Worm (Caenorhabditis elegans) whole organism, late embryonic: ENCODE results near the gene C28H8.5.

Experiments used
- F13H6.1 ChIP-seq: sonication (generic microtip); optimal IDR thresholded peaks from 2 replicates; lab custom pipeline; 2016; ENCODE audit warnings: missing genetic modification characterization, missing compliant biosample characterization
- ama-1 ChIP-seq: fragments of 150-350 bp; optimal IDR thresholded peaks from 2 replicates; lab custom pipeline; 2014
- ceh-30 ChIP-seq: fragments of 150-350 bp; optimal IDR thresholded peaks from 2 replicates; lab custom pipeline; 2014; ENCODE audit warnings: missing biosample characterization, missing genetic modification characterization
- ceh-6 ChIP-seq: fragments of 200-800 bp; sonication (Bioruptor generic); optimal IDR thresholded peaks from 2 replicates; lab custom pipeline; 2018; ENCODE audit warnings: mild to moderate bottlenecking, missing genetic modification characterization, missing compliant biosample characterization
- che-1 ChIP-seq: sonication (generic microtip); optimal IDR thresholded peaks from 2 replicates; lab custom pipeline; 2016; ENCODE audit warnings: mild to moderate bottlenecking, missing genetic modification characterization, missing compliant biosample characterization
- fax-1 ChIP-seq: sonication (generic microtip); optimal IDR thresholded peaks from 2 replicates; lab custom pipeline; 2016; ENCODE audit warnings: missing genotype, missing genetic modification characterization, missing compliant biosample characterization
- nfya-1 ChIP-seq: sonication (generic microtip); optimal IDR thresholded peaks from 2 replicates; lab custom pipeline; 2017; ENCODE audit warnings: missing genetic modification characterization, mild to moderate bottlenecking, missing compliant biosample characterization, antibody characterized with exemption, moderate library complexity
- nhr-11 ChIP-seq: fragments of 150-350 bp; optimal IDR thresholded peaks from 2 replicates; lab custom pipeline; 2014; ENCODE audit warnings: missing biosample characterization, missing genetic modification characterization
- pha-4 ChIP-seq: fragments of 150-350 bp; optimal IDR thresholded peaks from 2 replicates; lab custom pipeline; 2018; ENCODE audit warnings: missing biosample characterization, missing genetic modification reagents, missing genetic modification characterization
- pros-1 ChIP-seq: fragments of 150-350 bp; optimal IDR thresholded peaks from 2 replicates; lab custom pipeline; 2014; ENCODE audit warnings: missing biosample characterization, missing genetic modification reagents, missing genetic modification characterization
- tbx-2 ChIP-seq: sonication (generic microtip); optimal IDR thresholded peaks from 2 replicates; lab custom pipeline; 2016; ENCODE audit warnings: missing genetic modification characterization, missing compliant biosample characterization
- unc-3 ChIP-seq, 2 experiments: fragments of 200-800 bp in 1 of 2; sonication (Bioruptor generic) in 1 of 2; sonication (generic microtip) in 1 of 2; conservative IDR thresholded peaks in 1 of 2; optimal IDR thresholded peaks in 1 of 2; 2 replicates each; pipeline versions ENCODE4 v1.3.6 to Lab custom; 2016 to 2022; ENCODE audit warnings: missing compliant biosample characterization in 2 of 2, missing genetic modification characterization in 2 of 2, missing genetic modification reagents in 1 of 2
- unc-86 ChIP-seq: sonication (generic microtip); optimal IDR thresholded peaks from 2 replicates; lab custom pipeline; 2016; ENCODE audit warnings: missing genetic modification characterization, missing compliant biosample characterization

DNA sequence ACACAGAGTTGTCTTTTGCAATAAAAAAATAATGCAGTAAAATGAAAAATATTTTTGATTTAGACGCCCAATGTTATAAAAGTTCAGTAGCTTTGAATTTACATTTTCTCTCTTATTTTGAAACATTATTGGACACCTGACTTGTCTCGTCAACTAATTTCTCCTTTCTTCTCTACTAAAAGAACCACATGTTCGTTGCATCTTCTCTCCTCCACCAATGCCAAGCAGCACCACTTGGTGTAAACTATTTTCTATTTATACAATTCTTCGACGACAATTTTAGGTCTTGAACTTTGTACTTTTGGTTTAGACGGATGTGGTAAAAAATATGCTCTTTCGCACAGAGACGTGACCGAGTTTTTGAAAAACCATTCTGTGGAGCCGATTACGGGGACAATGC is 46.6 kb downstream of the C28H8.5 start:
- TF ChIP-seq unc-86 (tag; lab: Kevin White, UChicago) (no peak), tbx-2 (tag; lab: Kevin White, UChicago) (no peak), ama-1 (no peak), che-1 (tag; lab: Kevin White, UChicago) (no peak), ceh-30 (no peak), nfya-1 (no peak), pros-1 (tag; lab: Kevin White, UChicago) (no peak), nhr-11 (no peak), fax-1 (tag; lab: Kevin White, UChicago) (no peak), unc-3 (GFP tag; conservative IDR thresholded peaks at IDR 0.05; lab: Robert Waterston, UW) (no peak), unc-3 (tag; optimal IDR thresholded peaks at IDR 0.05; lab: Kevin White, UChicago) (no peak), F13H6.1 (no peak), pha-4 (tag; lab: Kevin White, UChicago) (no peak), ceh-6 (GFP tag; lab: Kevin White, UChicago) (no peak)
